Fruit fly (Drosophila melanogaster): ENCODE measurements around the gene Mettl14.
A peak's percentile ranks its signal among the peaks of the same experiment; 100 is the strongest.

Mettl14 gene

DNA sequence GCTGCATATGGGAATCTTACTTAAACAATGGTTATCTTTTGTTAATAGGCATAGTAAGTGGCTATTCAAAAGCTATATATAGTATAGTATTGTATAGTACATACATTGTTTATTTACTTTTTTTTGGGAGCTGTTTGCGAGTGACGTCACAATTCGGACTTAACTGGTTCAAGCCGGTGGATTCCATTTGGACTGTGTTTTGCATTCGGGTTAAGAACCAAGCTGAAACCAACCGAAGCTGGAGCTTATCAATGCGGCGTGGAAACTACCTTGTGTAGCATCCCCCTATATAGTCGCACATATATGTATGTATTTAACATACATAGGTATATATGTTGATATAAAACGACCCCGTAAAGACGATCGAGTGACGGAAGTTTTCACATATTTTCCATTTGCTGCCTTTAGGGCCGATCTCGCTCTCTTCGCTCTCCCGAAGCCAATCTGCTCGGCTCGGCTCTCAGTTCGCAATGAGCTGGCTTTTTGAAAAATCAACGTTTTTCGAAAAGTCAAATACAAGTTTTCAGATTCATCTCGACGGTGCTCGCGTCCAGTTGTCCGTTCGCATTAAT lies 20.4 kb downstream of the Mettl14 start (continued):
- TF ChIP-seq emc (GFP tag; optimal IDR thresholded peaks at IDR 0.05) (no peak), D (optimal IDR thresholded peaks at IDR 0.05) (no peak), D (GFP tag; optimal IDR thresholded peaks at IDR 0.05) (no peak), CG8765 (GFP tag; IDR thresholded peaks at IDR 0.05) (no peak), hbn (GFP tag; IDR thresholded peaks at IDR 0.05; ENCODE audit: partially characterized antibody) (no peak), dm (GFP tag; optimal IDR thresholded peaks at IDR 0.05) (no peak), CG13287 (GFP tag; IDR thresholded peaks at IDR 0.05; ENCODE audit: partially characterized antibody) (peak; percentile 24; the same call in 1 of the 2 replicates), CG8359 (GFP tag; optimal IDR thresholded peaks at IDR 0.05; ENCODE audit: borderline replicate concordance) (no peak), CG4282 (GFP tag; optimal IDR thresholded peaks at IDR 0.05) (no peak), CG12659 (GFP tag; optimal IDR thresholded peaks at IDR 0.05) (no peak), CG4820 (GFP tag; optimal IDR thresholded peaks at IDR 0.05) (no peak), CG11696 (GFP tag; IDR thresholded peaks at IDR 0.05) (no peak), Xbp1 (GFP tag; optimal IDR thresholded peaks at IDR 0.05) (no peak), NK7.1 (GFP tag; optimal IDR thresholded peaks at IDR 0.05) (no peak), Trl (optimal IDR thresholded peaks at IDR 0.05) (peak; percentile 34 to 47), Trl (GFP tag; optimal IDR thresholded peaks at IDR 0.05) (no peak), CG1529 (GFP tag; optimal IDR thresholded peaks at IDR 0.05) (no peak), Deaf1 (tag; optimal IDR thresholded peaks at IDR 0.05) (peak; percentile 56), CG9727 (GFP tag; optimal IDR thresholded peaks at IDR 0.05) (no peak), tx (GFP tag; optimal IDR thresholded peaks at IDR 0.05) (no peak), chinmo (GFP tag; IDR thresholded peaks at IDR 0.05; ENCODE audit: partially characterized antibody) (peak; percentile 93), CG8388 (GFP tag; optimal IDR thresholded peaks at IDR 0.05) (no peak), CG13894 (tag; optimal IDR thresholded peaks at IDR 0.05) (no peak), vnd (GFP tag; IDR thresholded peaks at IDR 0.05; ENCODE audit: partially characterized antibody) (no peak), Sin3A (optimal IDR thresholded peaks at IDR 0.05) (no peak), nom (GFP tag; optimal IDR thresholded peaks at IDR 0.05) (no peak), CG8924 (tag; optimal IDR thresholded peaks at IDR 0.05) (no peak)

DNA sequence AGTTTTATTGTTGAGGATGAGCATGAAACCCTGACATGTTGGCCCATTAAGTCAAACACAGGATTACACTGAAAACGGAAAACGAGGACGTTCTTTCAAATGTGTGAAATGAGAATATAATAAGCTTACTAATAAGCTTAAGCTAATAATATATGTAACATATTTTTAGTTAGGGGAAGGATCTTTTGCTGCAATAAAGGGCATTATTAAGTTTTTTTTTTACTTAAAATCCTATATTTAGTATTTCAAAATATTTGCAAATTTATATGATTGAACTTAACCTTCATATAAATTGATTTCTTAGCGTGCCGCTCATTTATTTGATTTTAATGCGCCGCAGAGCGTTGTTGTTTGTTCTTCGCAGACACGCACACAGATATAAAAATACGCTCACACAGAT lies 25.0 kb downstream of the Mettl14 start:
- TF ChIP-seq CG7556 (GFP tag; optimal IDR thresholded peaks at IDR 0.05) (peak; percentile 29), sens (GFP tag) (no peak), CG11695 (GFP tag; IDR thresholded peaks at IDR 0.05) (0 out of 3 replicates have a peak, but pooled peaks have one; percentile 31), CG9727 (GFP tag; optimal IDR thresholded peaks at IDR 0.05) (peak; percentile 11), slbo (GFP tag; IDR thresholded peaks at IDR 0.05) (peak; percentile 31; the same call in 1 of the 2 replicates), CG7928 (GFP tag; optimal IDR thresholded peaks at IDR 0.05) (no peak), B-H1 (GFP tag; IDR thresholded peaks at IDR 0.05) (no peak), CG14014 (GFP tag; IDR thresholded peaks at IDR 0.05) (peak; percentile 29; the same call in 1 of the 2 replicates), cad (GFP tag; optimal IDR thresholded peaks at IDR 0.05) (no peak), Fer3 (tag; optimal IDR thresholded peaks at IDR 0.05) (peak; percentile 15), pnt (GFP tag; optimal IDR thresholded peaks at IDR 0.05) (no peak), CG8388 (GFP tag; optimal IDR thresholded peaks at IDR 0.05) (no peak), row (GFP tag; IDR thresholded peaks at IDR 0.05) (0 out of 3 replicates have a peak, but pooled peaks have one; percentile 34), CG18599 (GFP tag; optimal IDR thresholded peaks at IDR 0.05) (peak; percentile 58), ERR (GFP tag; optimal IDR thresholded peaks at IDR 0.05) (no peak), CG2678 (tag; optimal IDR thresholded peaks at IDR 0.05) (peak; percentile 62), Atf6 (GFP tag; IDR thresholded peaks at IDR 0.05) (peak; percentile 31; the same call in 1 of the 2 replicates), CG4282 (GFP tag; optimal IDR thresholded peaks at IDR 0.05) (no peak), h (optimal IDR thresholded peaks at IDR 0.05) (no peak), CoRest (tag; optimal IDR thresholded peaks at IDR 0.05) (peak; percentile 20), Meics (GFP tag; optimal IDR thresholded peaks at IDR 0.05) (peak; percentile 54), CG3281 (GFP tag; optimal IDR thresholded peaks at IDR 0.05) (peak; percentile 20), zf30C (GFP tag; optimal IDR thresholded peaks at IDR 0.05) (no peak), gem (tag; optimal IDR thresholded peaks at IDR 0.05) (peak; percentile 19), abd-A (tag; optimal IDR thresholded peaks at IDR 0.05) (peak; percentile 7), phol (tag; optimal IDR thresholded peaks at IDR 0.05) (peak; percentile 4), bcd (GFP tag; optimal IDR thresholded peaks at IDR 0.05) (no peak)
